Worm (Caenorhabditis elegans): ENCODE results near the gene T02G5.3.

The T02G5.3 gene

DNA sequence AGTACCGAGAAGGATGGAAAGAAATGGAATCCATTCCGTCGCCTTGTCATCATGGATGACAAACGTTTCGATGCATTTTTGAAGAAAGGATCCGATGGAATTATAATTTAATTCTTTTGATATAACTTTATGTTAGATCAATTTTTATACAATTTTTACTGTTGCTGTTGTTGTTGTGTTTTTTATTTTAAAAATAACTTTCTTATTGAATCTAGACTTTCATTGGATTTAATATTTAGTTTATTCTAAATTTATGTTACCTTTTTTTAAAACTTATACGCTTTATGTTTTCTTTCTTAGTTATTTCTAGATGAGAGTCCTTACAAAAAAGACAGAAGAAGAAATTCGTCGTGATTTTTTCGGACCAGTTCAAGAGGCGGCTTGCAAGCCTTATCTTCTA lies 38.2 kb upstream of the T02G5.3 start, which contains the start of gene ZK1127.3:
Gene ZK1127.3 (plus strand): TSS at position 301 of the 400 bp plus-strand sequence.
- TF ChIP-seq sea-2 (GFP tag; optimal IDR thresholded peaks at IDR 0.05): no peak
- TF ChIP-seq daf-12 (tag; optimal IDR thresholded peaks at IDR 0.05): no peak
- no peak for TF ChIP-seq elt-3 (tag; optimal IDR thresholded peaks at IDR 0.05)
- no peak for TF ChIP-seq pha-4 (tag; optimal IDR thresholded peaks at IDR 0.05)
- TF ChIP-seq nhr-23 (tag; optimal IDR thresholded peaks at IDR 0.05): no peak
- TF ChIP-seq mml-1 (tag; optimal IDR thresholded peaks at IDR 0.05): no peak
- TF ChIP-seq nhr-11 (tag; optimal IDR thresholded peaks at IDR 0.05): no peak
- no peak for TF ChIP-seq nhr-237 (tag; optimal IDR thresholded peaks at IDR 0.05)
- no peak for TF ChIP-seq ceh-16 (tag; optimal IDR thresholded peaks at IDR 0.05)
- TF ChIP-seq ztf-4 (tag; optimal IDR thresholded peaks at IDR 0.05): no peak
- no peak for TF ChIP-seq unc-62 (GFP tag; optimal IDR thresholded peaks at IDR 0.05)
- no peak for TF ChIP-seq ceh-9 (tag; optimal IDR thresholded peaks at IDR 0.05)
- TF ChIP-seq nhr-25 (tag; optimal IDR thresholded peaks at IDR 0.05): no peak
- TF ChIP-seq mdl-1 (tag; optimal IDR thresholded peaks at IDR 0.05): no peak
- no peak for TF ChIP-seq aly-2 (tag; optimal IDR thresholded peaks at IDR 0.05)
- no peak for TF ChIP-seq ceh-28 (tag; optimal IDR thresholded peaks at IDR 0.05)
- TF ChIP-seq fos-1 (tag; optimal IDR thresholded peaks at IDR 0.05): no peak
- no peak for TF ChIP-seq nfya-1 (tag; optimal IDR thresholded peaks at IDR 0.05; ENCODE audit: insufficient read depth)
- no peak for TF ChIP-seq ZK546.5 (tag; optimal IDR thresholded peaks at IDR 0.05)
- no peak for TF ChIP-seq R02D3.7 (tag; optimal IDR thresholded peaks at IDR 0.05)

DNA sequence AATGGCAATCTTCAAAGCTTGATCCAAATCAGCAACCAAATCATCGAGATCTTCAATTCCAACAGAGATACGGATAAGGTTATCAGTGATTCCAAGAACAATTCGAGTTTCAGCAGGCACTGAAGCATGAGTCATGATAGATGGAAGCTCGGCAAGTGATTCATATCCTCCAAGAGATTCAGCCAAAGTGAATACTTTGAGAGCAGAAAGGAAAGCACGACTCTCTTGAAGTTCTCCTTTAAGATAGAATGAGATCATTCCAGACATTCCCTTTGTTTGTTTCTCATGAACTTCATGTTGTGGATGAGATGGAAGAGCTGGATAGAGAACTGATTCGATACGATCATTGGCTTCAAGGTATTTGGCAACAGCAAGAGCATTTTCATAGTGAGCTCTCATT lies 36.9 kb upstream of the T02G5.3 start:
- TF ChIP-seq pqm-1 (tag; optimal IDR thresholded peaks at IDR 0.05): no peak
- TF ChIP-seq nhr-43 (tag; optimal IDR thresholded peaks at IDR 0.05; ENCODE audit: poor library complexity, severe bottlenecking): peak; percentile 2

DNA sequence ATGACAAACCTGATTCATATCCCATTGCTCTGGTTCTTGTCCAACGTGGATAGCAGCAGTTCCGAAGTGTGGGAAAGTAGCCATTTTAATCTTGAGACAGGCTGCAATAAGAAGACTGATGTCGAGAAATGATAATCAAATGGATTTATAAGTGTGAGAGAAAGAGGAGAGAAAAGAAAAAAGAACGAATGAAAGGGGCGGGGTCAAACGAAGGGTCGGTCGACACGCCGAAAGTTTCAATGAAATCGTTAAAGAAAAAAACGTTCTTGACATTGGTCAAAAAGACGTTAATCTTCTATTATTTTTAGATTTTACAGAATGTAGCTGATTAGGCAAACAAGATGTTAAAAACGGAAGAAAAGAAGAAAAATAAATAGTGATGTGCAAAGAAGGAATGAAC lies 35.3 kb upstream of the T02G5.3 start, which contains the start of gene cth-2:
Gene cth-2 (minus strand): TSS at position 101 of the 400 bp plus-strand sequence.
- peak; percentile 9 for TF ChIP-seq pha-4 (tag; optimal IDR thresholded peaks at IDR 0.05)
- TF ChIP-seq nhr-23 (tag; optimal IDR thresholded peaks at IDR 0.05): no peak
- peak; percentile 9 for TF ChIP-seq nhr-11 (tag; optimal IDR thresholded peaks at IDR 0.05)
- TF ChIP-seq elt-2 (tag; optimal IDR thresholded peaks at IDR 0.05): peak; percentile 21

DNA sequence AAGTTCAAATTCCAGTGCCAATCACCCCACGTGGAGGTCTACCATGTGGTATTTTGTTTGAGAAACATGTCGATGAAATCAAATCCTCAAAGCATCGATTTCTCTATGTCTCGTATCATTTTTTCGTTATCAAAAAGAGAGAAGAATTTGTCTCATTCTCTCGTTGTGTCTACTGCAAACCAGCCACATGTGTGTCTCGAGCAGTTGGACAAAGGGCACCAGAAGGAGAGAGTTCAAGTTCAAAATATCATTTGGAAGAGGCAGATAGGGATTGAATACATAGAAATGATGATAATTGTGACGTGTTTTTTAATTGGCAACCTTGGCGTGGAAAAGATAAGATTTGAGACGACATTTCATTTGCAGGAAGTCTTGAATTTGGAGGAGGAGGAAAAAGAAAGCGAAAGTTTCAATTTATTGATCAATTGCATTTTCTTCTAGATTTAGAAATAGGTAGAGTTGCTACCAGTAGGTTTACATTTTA lies 33.9 kb upstream of the T02G5.3 start:
- TF ChIP-seq nhr-12 (tag; optimal IDR thresholded peaks at IDR 0.05) (no peak), nhr-28 (tag; optimal IDR thresholded peaks at IDR 0.05) (no peak), fos-1 (tag; optimal IDR thresholded peaks at IDR 0.05) (no peak), lsy-12 (tag; optimal IDR thresholded peaks at IDR 0.05) (no peak), nfya-1 (tag; optimal IDR thresholded peaks at IDR 0.05; ENCODE audit: insufficient read depth) (peak; percentile 32), hmg-11 (tag; optimal IDR thresholded peaks at IDR 0.05) (no peak), aly-2 (tag; optimal IDR thresholded peaks at IDR 0.05) (no peak), pqm-1 (tag; optimal IDR thresholded peaks at IDR 0.05) (peak; percentile 58), fkh-2 (tag; optimal IDR thresholded peaks at IDR 0.05) (no peak), elt-1 (tag; optimal IDR thresholded peaks at IDR 0.05) (no peak), unc-62 (GFP tag; optimal IDR thresholded peaks at IDR 0.05) (no peak), jun-1 (tag; optimal IDR thresholded peaks at IDR 0.05) (peak; percentile 46), R02D3.7 (tag; optimal IDR thresholded peaks at IDR 0.05) (no peak), elt-2 (tag; optimal IDR thresholded peaks at IDR 0.05) (peak; percentile 96), nhr-23 (tag; optimal IDR thresholded peaks at IDR 0.05) (peak; percentile 38), mml-1 (tag; optimal IDR thresholded peaks at IDR 0.05) (no peak), skn-1 (tag; optimal IDR thresholded peaks at IDR 0.05) (peak; percentile 53), mdl-1 (tag; optimal IDR thresholded peaks at IDR 0.05) (peak; percentile 60), egl-27 (tag; optimal IDR thresholded peaks at IDR 0.05) (no peak), elt-3 (tag; optimal IDR thresholded peaks at IDR 0.05) (peak in 1 of 3 experiments; percentile 76), unc-39 (tag; optimal IDR thresholded peaks at IDR 0.05) (no peak), ceh-28 (tag; optimal IDR thresholded peaks at IDR 0.05) (peak; percentile 27), tbx-2 (tag; optimal IDR thresholded peaks at IDR 0.05) (no peak), egl-5 (tag; optimal IDR thresholded peaks at IDR 0.05) (peak; percentile 30), daf-12 (tag; optimal IDR thresholded peaks at IDR 0.05) (no peak), ceh-82 (tag; optimal IDR thresholded peaks at IDR 0.05) (no peak), nhr-43 (tag; optimal IDR thresholded peaks at IDR 0.05; ENCODE audit: poor library complexity, severe bottlenecking) (peak; percentile 48)

Measured in whole organism, L3 larva.